Worm (Caenorhabditis elegans): ENCODE results near the gene T19H12.15.

Gene T19H12.15

ce11 chrV:4842544-4842943 is 36.6 kb downstream of the T19H12.15 start, which contains the start of the genes cwp-2 and cwp-3:
TSS of gene cwp-2 (minus strand) at chrV:4842644.
TSS of gene cwp-3 (plus strand) at chrV:4842836.
- TF ChIP-seq fkh-10 (GFP tag; optimal IDR thresholded peaks at IDR 0.05), result no peak
- no peak for TF ChIP-seq nhr-77 (tag; optimal IDR thresholded peaks at IDR 0.05)
- no peak for TF ChIP-seq lsy-2 (tag; optimal IDR thresholded peaks at IDR 0.05)
- TF ChIP-seq zag-1 (tag; optimal IDR thresholded peaks at IDR 0.05), result no peak
- no peak for TF ChIP-seq sox-4 (tag; optimal IDR thresholded peaks at IDR 0.05)
- TF ChIP-seq ceh-82 (tag; optimal IDR thresholded peaks at IDR 0.05), result no peak
- TF ChIP-seq ztf-11 (tag; optimal IDR thresholded peaks at IDR 0.05), result no peak
- no peak for TF ChIP-seq grh-1 (GFP tag; IDR thresholded peaks at IDR 0.05)
- TF ChIP-seq dsc-1 (tag; optimal IDR thresholded peaks at IDR 0.05), result no peak

ce11 chrV:4841179-4841578 is 38.0 kb downstream of the T19H12.15 start, which contains the start of gene cwp-1:
TSS of gene cwp-1 (minus strand) at chrV:4841279.
- TF ChIP-seq unc-130 (tag; optimal IDR thresholded peaks at IDR 0.05) (no peak), ztf-11 (tag; optimal IDR thresholded peaks at IDR 0.05) (no peak), nhr-19 (GFP tag; conservative IDR thresholded peaks at IDR 0.05) (no peak), efl-3 (GFP tag; optimal IDR thresholded peaks at IDR 0.05) (no peak), dpl-1 (GFP tag; optimal IDR thresholded peaks at IDR 0.05) (no peak), nhr-237 (tag; optimal IDR thresholded peaks at IDR 0.05) (no peak), ces-1 (GFP tag; optimal IDR thresholded peaks at IDR 0.05) (no peak), dsc-1 (tag; optimal IDR thresholded peaks at IDR 0.05) (no peak), nhr-11 (tag; optimal IDR thresholded peaks at IDR 0.05) (no peak), snpc-4 (tag; optimal IDR thresholded peaks at IDR 0.05) (no peak), unc-98 (GFP tag; IDR thresholded peaks at IDR 0.05) (no peak), fkh-4 (tag; optimal IDR thresholded peaks at IDR 0.05; ENCODE audit: borderline replicate concordance) (no peak), F16B12.6 (tag; optimal IDR thresholded peaks at IDR 0.05) (no peak), hlh-4 (tag; optimal IDR thresholded peaks at IDR 0.05) (no peak), hlh-17 (GFP tag; optimal IDR thresholded peaks at IDR 0.05; ENCODE audit: borderline replicate concordance) (no peak), nhr-20 (tag; optimal IDR thresholded peaks at IDR 0.05) (no peak), xbp-1 (tag; optimal IDR thresholded peaks at IDR 0.05) (no peak)

ce11 chrV:4839913-4840312 is 39.2 kb downstream of the T19H12.15 start, which contains the start of gene nas-9:
TSS of gene nas-9 (minus strand) at chrV:4840013.
- TF ChIP-seq ceh-88 (GFP tag; IDR thresholded peaks at IDR 0.05) (no peak), nhr-71 (tag; optimal IDR thresholded peaks at IDR 0.05) (no peak), elt-3 (tag; optimal IDR thresholded peaks at IDR 0.05) (peak in 1 of 6 experiments; percentile 29), nhr-85 (tag) (peak; percentile 55)

DNA sequence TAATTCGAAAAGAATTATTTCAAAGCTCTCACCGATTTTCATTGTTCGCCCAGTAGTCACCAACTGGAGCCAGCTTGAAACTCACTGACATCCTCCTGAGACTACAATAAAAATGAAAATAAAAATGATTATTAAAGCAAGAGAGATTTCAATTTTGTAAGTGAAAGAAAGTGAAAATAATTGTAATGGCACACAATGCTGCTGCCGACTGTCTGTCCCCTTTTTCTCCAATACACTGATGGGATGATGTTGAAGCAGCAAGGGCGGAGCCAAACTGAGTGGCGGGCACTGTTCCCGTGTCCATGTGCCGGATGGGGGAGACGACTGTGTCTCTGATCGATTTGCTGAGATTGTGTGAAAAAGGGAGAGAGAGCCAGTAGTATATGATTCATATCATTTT is 44.9 kb downstream of the T19H12.15 start, which contains the start of gene C37H5.14:
Gene C37H5.14 (minus strand): TSS at position 101 of the 400 bp plus-strand sequence.
- TF ChIP-seq lir-3 (tag; optimal IDR thresholded peaks at IDR 0.05; ENCODE audit: poor library complexity), result no peak
- TF ChIP-seq efl-1 (optimal IDR thresholded peaks at IDR 0.05), result no peak
- TF ChIP-seq efl-1 (GFP tag; optimal IDR thresholded peaks at IDR 0.05 in 1 of 2), result peak in 1 of 2 experiments; percentile 47

Measured in whole organism, L1 larva.